Worm (Caenorhabditis elegans) whole organism, L4/young adult: ENCODE measurements around the gene alh-11.

Experiments
- W03F9.2 ChIP-seq: fragments of 150-350 bp; optimal IDR thresholded peaks from 2 replicates; lab custom pipeline; 2014; ENCODE audit warnings: missing biosample characterization, missing genetic modification characterization
- dao-5 ChIP-seq: sonication (generic microtip); optimal IDR thresholded peaks from 2 replicates; lab custom pipeline; 2016; ENCODE audit warnings: missing genotype, missing genetic modification characterization, moderate library complexity, missing compliant biosample characterization

DNA sequence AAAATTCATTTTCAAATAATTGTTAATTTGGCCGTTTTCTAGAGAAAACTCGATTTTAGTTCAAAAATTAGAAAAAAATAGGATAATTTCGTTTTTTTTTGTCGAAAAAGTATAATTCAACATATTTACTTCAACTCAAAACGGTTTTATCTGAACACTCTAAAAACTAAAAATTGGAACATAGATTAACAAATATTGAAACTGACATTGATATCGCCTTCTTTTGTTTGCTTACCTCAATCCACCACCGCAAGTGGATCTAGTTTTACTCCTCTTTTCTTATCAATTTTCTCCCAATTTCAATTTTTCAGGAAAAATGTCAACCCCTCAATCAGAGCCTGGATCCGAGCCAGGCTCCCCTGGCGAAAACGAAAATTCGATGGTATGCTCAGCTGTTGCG, 13.8 kb downstream of the alh-11 start, which contains the start of gene ptl-1:
- TF ChIP-seq W03F9.2 (no peak), dao-5 (tag; lab: Kevin White, UChicago) (no peak)
